Worm (Caenorhabditis elegans) whole organism, L2 larva: ENCODE results near the gene str-55.

ENCODE experiments used
- ZK546.5 ChIP-seq: sonication (generic microtip); optimal IDR thresholded peaks from 2 replicates; lab custom pipeline; 2017; ENCODE audit warnings: missing biosample characterization, missing genetic modification characterization
- aly-2 ChIP-seq: fragments of 150-350 bp; optimal IDR thresholded peaks from 2 replicates; lab custom pipeline; 2014; ENCODE audit warnings: missing biosample characterization, missing genetic modification characterization
- ceh-82 ChIP-seq: fragments of 150-350 bp; optimal IDR thresholded peaks from 2 replicates; lab custom pipeline; 2014; ENCODE audit warnings: missing biosample characterization, missing genetic modification characterization
- elt-3 ChIP-seq: sonication (generic microtip); optimal IDR thresholded peaks from 2 replicates; lab custom pipeline; 2017; ENCODE audit warnings: missing biosample characterization, missing genetic modification characterization
- fos-1 ChIP-seq: fragments of 150-350 bp; optimal IDR thresholded peaks from 2 replicates; lab custom pipeline; 2014; ENCODE audit warnings: missing biosample characterization, missing genetic modification characterization
- mab-5 ChIP-seq: fragments of 150-350 bp; optimal IDR thresholded peaks from 2 replicates; lab custom pipeline; 2014; ENCODE audit warnings: missing biosample characterization, missing genetic modification characterization
- mdl-1 ChIP-seq, 2 experiments: fragments of 150-350 bp in 1 of 2; sonication (generic microtip) in 1 of 2; optimal IDR thresholded peaks; 2 replicates each; lab custom pipeline; 2017; ENCODE audit warnings: missing biosample characterization in 2 of 2, missing genetic modification characterization in 2 of 2
- nhr-77 ChIP-seq: fragments of 150-350 bp; optimal IDR thresholded peaks from 2 replicates; lab custom pipeline; 2014; ENCODE audit warnings: missing biosample characterization, missing genetic modification characterization
- snpc-4 ChIP-seq: fragments of 150-350 bp; optimal IDR thresholded peaks from 2 replicates; lab custom pipeline; 2014; ENCODE audit warnings: missing biosample characterization, missing genetic modification characterization
- unc-55 ChIP-seq: fragments of 150-350 bp; sonication (generic microtip); optimal IDR thresholded peaks from 3 replicates; lab custom pipeline; 2014; ENCODE audit warnings: missing biosample characterization, missing genetic modification reagents, missing genetic modification characterization
- unc-62 ChIP-seq: fragments of 150-350 bp; optimal IDR thresholded peaks from 2 replicates; lab custom pipeline; 2014; ENCODE audit warnings: missing biosample characterization, missing genetic modification reagents, missing genetic modification characterization
- zag-1 ChIP-seq: fragments of 150-350 bp; optimal IDR thresholded peaks from 2 replicates; lab custom pipeline; 2014; ENCODE audit warnings: missing biosample characterization, missing genetic modification characterization
- ztf-11 ChIP-seq: sonication (generic microtip); optimal IDR thresholded peaks from 2 replicates; lab custom pipeline; 2017; ENCODE audit warnings: missing biosample characterization, missing genetic modification characterization
- ztf-4 ChIP-seq: fragments of 150-350 bp; optimal IDR thresholded peaks from 2 replicates; lab custom pipeline; 2014; ENCODE audit warnings: missing biosample characterization, missing genetic modification characterization

ce11 chrV:16447735-16448134 lies 30.8 kb upstream of the str-55 start, which contains the start of gene T08G3.13:
- TF ChIP-seq fos-1 (no peak), mab-5 (tag; lab: Kevin White, UChicago) (no peak), snpc-4 (no peak), aly-2 (no peak), ceh-82 (tag; lab: Kevin White, UChicago) (no peak), ZK546.5 (tag; lab: Kevin White, UChicago) (no peak), nhr-77 (tag; lab: Kevin White, UChicago) (no peak), mdl-1 (tag; optimal IDR thresholded peaks at IDR 0.05; lab: Kevin White, UChicago) (no peak), unc-62 (GFP tag; lab: Kevin White, UChicago) (no peak), unc-55 (GFP tag; lab: Kevin White, UChicago) (no peak), ztf-11 (tag; lab: Kevin White, UChicago) (no peak), elt-3 (tag; lab: Kevin White, UChicago) (no peak), zag-1 (tag; lab: Kevin White, UChicago) (no peak), ztf-4 (no peak)
